Worm (Caenorhabditis elegans) whole organism, L3 larva: ENCODE data around the gene tbcb-1.

Source experiments
- ceh-82 ChIP-seq: fragments of 150-350 bp; optimal IDR thresholded peaks from 2 replicates; lab custom pipeline; 2014; ENCODE audit warnings: missing biosample characterization, missing genetic modification characterization
- daf-12 ChIP-seq: fragments of 150-350 bp; optimal IDR thresholded peaks from 2 replicates; lab custom pipeline; 2014; ENCODE audit warnings: missing biosample characterization, missing genetic modification reagents, missing genetic modification characterization
- elt-1 ChIP-seq: fragments of 150-350 bp; optimal IDR thresholded peaks from 2 replicates; lab custom pipeline; 2014; ENCODE audit warnings: missing biosample characterization, missing genetic modification characterization
- elt-2 ChIP-seq: sonication (generic microtip); optimal IDR thresholded peaks from 2 replicates; lab custom pipeline; 2016; ENCODE audit warnings: missing genetic modification reagents, mild to moderate bottlenecking, missing genetic modification characterization, missing compliant biosample characterization
- eor-1 ChIP-seq, 2 experiments: fragments of 150-350 bp; optimal IDR thresholded peaks; 2 replicates each; lab custom pipeline; 2014 to 2018; ENCODE audit warnings: missing biosample characterization in 2 of 2, missing genetic modification characterization in 2 of 2
- fos-1 ChIP-seq: fragments of 150-350 bp; optimal IDR thresholded peaks from 2 replicates; lab custom pipeline; 2014; ENCODE audit warnings: missing biosample characterization, missing genetic modification characterization
- jun-1 ChIP-seq: fragments of 150-350 bp; optimal IDR thresholded peaks from 2 replicates; lab custom pipeline; 2014; ENCODE audit warnings: missing biosample characterization, missing genetic modification reagents, missing genetic modification characterization
- lin-39 ChIP-seq: fragments of 150-350 bp; optimal IDR thresholded peaks from 2 replicates; lab custom pipeline; 2018; ENCODE audit warnings: missing biosample characterization, missing genetic modification reagents, missing genetic modification characterization
- nhr-23 ChIP-seq: fragments of 150-350 bp; optimal IDR thresholded peaks from 2 replicates; lab custom pipeline; 2014; ENCODE audit warnings: missing biosample characterization, missing genetic modification reagents, missing genetic modification characterization
- pha-4 ChIP-seq: fragments of 150-350 bp; optimal IDR thresholded peaks from 2 replicates; lab custom pipeline; 2014; ENCODE audit warnings: missing biosample characterization, missing genetic modification reagents, missing genetic modification characterization

The tbcb-1 gene

DNA sequence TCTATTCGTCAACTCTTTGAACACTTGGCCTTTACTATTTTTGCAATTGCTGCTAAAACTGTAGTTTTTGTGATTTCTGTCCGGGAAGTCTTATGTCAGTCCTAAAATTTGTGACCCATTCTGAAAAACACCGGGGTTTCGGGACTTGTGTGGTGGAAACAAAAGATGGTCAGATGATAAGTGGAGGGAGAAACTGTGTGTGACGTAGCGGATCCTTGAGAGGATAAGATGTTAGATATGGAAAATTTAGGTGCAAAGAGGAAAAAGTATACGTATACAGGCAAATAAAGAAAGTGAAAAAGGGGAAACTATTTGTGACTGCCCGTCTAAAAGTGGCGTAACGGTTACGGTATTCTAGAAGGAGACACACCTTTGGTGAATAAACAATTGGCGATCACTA lies 44.5 kb downstream of the tbcb-1 start:
- TF ChIP-seq daf-12 (tag; lab: Kevin White, UChicago) (no peak), nhr-23 (tag; lab: Kevin White, UChicago) (peak; percentile 21), elt-1 (tag; lab: Kevin White, UChicago) (peak; percentile 8), lin-39 (tag; lab: Kevin White, UChicago) (no peak)

DNA sequence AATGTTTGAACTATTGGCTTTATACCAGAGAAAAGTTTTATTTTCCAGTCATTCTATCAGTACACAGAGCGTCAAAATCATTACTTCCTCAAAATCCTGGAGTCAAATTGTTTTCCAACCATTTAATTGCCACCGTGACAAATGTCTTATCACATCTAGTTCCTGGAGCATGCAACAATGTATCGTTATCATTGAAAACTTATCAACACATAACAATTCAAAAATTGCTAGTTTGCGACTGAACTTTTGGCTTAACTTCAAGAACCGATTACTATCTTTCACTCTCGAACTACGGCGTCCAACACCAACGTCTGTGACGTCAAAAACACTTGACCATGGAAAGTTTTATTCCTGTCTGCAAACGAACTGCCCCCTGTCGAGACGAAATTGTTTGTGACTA lies 46.1 kb downstream of the tbcb-1 start:
- TF ChIP-seq ceh-82 (no peak), pha-4 (tag; lab: Kevin White, UChicago) (peak; percentile 3), fos-1 (no peak), elt-2 (tag; lab: Kevin White, UChicago) (peak; percentile 89), jun-1 (tag; lab: Kevin White, UChicago) (peak; percentile 22), eor-1 (tag; optimal IDR thresholded peaks at IDR 0.05; lab: Kevin White, UChicago) (no peak)
